Fruit fly (Drosophila melanogaster): Measurements from ENCODE around the gene Fit1.
A peak's percentile ranks its signal among the peaks of the same experiment; 100 is the strongest.

The Fit1 gene

dm6 chr3L:4068368-4068767 is 35.0 kb upstream of the Fit1 start (continued):
- peak; percentile 35; the same call in 1 of the 2 replicates for TF ChIP-seq Drgx (GFP tag; IDR thresholded peaks at IDR 0.05)
- no peak for TF ChIP-seq hkb (optimal IDR thresholded peaks at IDR 0.05)
- no peak for TF ChIP-seq hkb (GFP tag; IDR thresholded peaks at IDR 0.05)
- TF ChIP-seq CG1529 (GFP tag; optimal IDR thresholded peaks at IDR 0.05) = no peak
- TF ChIP-seq nerfin-2 (GFP tag; IDR thresholded peaks at IDR 0.05; ENCODE audit: partially characterized antibody) = no peak
- no peak for TF ChIP-seq Trl (optimal IDR thresholded peaks at IDR 0.05)
- TF ChIP-seq Trl (GFP tag; optimal IDR thresholded peaks at IDR 0.05) = no peak

dm6 chr3L:4069069-4069468 is 34.3 kb upstream of the Fit1 start, which contains the start of gene CG32259:
Gene CG32259, plus strand, starts transcription at chr3L:4069369.
- no peak for TF ChIP-seq CG10462 (GFP tag; optimal IDR thresholded peaks at IDR 0.05)
- TF ChIP-seq stwl (tag; optimal IDR thresholded peaks at IDR 0.05) = peak; percentile 84

- TF ChIP-seq CG8765 (GFP tag; IDR thresholded peaks at IDR 0.05) (peak; percentile 65), Hr39 (optimal IDR thresholded peaks at IDR 0.05) (no peak), jigr1 (GFP tag; IDR thresholded peaks at IDR 0.05) (peak; percentile 88; the same call in 2 of the 3 replicates), Ravus (GFP tag; IDR thresholded peaks at IDR 0.05) (peak; percentile 85), CG15269 (tag; optimal IDR thresholded peaks at IDR 0.05) (peak; percentile 92), CG7839 (tag; optimal IDR thresholded peaks at IDR 0.05) (peak; percentile 87), ato (GFP tag; IDR thresholded peaks at IDR 0.05; ENCODE audit: partially characterized antibody) (no peak), cato (GFP tag; optimal IDR thresholded peaks at IDR 0.05; ENCODE audit: borderline replicate concordance) (peak; percentile 71), CG14014 (GFP tag; IDR thresholded peaks at IDR 0.05) (peak; percentile 95), tap (tag; optimal IDR thresholded peaks at IDR 0.05) (peak; percentile 85), TFAM (GFP tag; optimal IDR thresholded peaks at IDR 0.05) (no peak), CG7745 (tag; optimal IDR thresholded peaks at IDR 0.05) (no peak), CG9876 (GFP tag; optimal IDR thresholded peaks at IDR 0.05) (peak; percentile 81), Dp (GFP tag; optimal IDR thresholded peaks at IDR 0.05) (no peak), ERR (GFP tag; optimal IDR thresholded peaks at IDR 0.05) (peak; percentile 88), CG8388 (GFP tag; optimal IDR thresholded peaks at IDR 0.05) (peak; percentile 79), dati (GFP tag; IDR thresholded peaks at IDR 0.05) (peak; percentile 86), sna (GFP tag; IDR thresholded peaks at IDR 0.05; ENCODE audit: partially characterized antibody) (no peak), CHES-1-like (GFP tag; optimal IDR thresholded peaks at IDR 0.05) (peak; percentile 91), CG12236 (GFP tag; optimal IDR thresholded peaks at IDR 0.05) (peak; percentile 73), Tbp (GFP tag; optimal IDR thresholded peaks at IDR 0.05) (no peak), Ptx1 (GFP tag; IDR thresholded peaks at IDR 0.05) (peak; percentile 95), Lim3 (GFP tag; IDR thresholded peaks at IDR 0.05) (peak; percentile 75), HLH4C (GFP tag; IDR thresholded peaks at IDR 0.05; ENCODE audit: partially characterized antibody) (no peak), Aef1 (GFP tag; IDR thresholded peaks at IDR 0.05) (peak; percentile 95), slp2 (GFP tag; optimal IDR thresholded peaks at IDR 0.05) (peak; percentile 87), CG14965 (GFP tag; optimal IDR thresholded peaks at IDR 0.05; ENCODE audit: borderline replicate concordance) (peak; percentile 27), CG18764 (GFP tag; optimal IDR thresholded peaks at IDR 0.05) (peak; percentile 58), chif (GFP tag; optimal IDR thresholded peaks at IDR 0.05) (peak; percentile 90 to 91), CG10321 (GFP tag; IDR thresholded peaks at IDR 0.05) (peak; percentile 77), lov (optimal IDR thresholded peaks at IDR 0.05) (no peak), lov (GFP tag; IDR thresholded peaks at IDR 0.05) (peak; percentile 82; the same call in 2 of the 3 replicates), Gsc (GFP tag; IDR thresholded peaks at IDR 0.05) (peak; percentile 75), lilli (GFP tag; optimal IDR thresholded peaks at IDR 0.05) (peak; percentile 93), CG3281 (GFP tag; optimal IDR thresholded peaks at IDR 0.05) (peak; percentile 79), CG12659 (GFP tag; optimal IDR thresholded peaks at IDR 0.05) (peak; percentile 87), CG11456 (GFP tag; IDR thresholded peaks at IDR 0.05) (peak; percentile 97), CG15479 (GFP tag; optimal IDR thresholded peaks at IDR 0.05) (no peak), CG7372 (GFP tag; IDR thresholded peaks at IDR 0.05) (peak; percentile 88)
These were observed 33.0 kb upstream of the Fit1 start for dm6 chr3L:4070221-4070995.
